Worm (Caenorhabditis elegans): ENCODE data around the gene R02D5.1.

DNA sequence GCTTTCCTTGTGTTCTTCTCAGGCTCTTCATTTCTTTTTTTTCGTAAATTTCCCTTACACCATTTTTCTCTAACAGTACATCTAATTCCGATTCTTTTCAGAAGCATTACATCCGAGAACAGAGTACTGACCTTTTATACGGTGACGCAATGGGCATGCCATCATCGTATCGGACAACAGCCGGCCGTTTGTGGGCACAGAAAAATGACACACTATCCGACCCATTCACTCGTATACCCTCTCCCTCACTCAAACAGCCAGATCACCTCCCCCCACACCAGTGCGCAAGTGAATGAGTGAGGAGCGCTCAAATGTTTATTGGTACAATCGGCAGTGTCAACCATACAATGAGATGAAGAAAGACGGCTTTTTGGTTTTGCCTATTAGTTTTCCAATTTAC lies 6.9 kb upstream of the R02D5.1 start, which contains the start of gene R02D5.24:
- TF ChIP-seq hmbx-1 (tag; optimal IDR thresholded peaks at IDR 0.05) (no peak), ama-1 (optimal IDR thresholded peaks at IDR 0.05) (no peak), ets-7 (tag; optimal IDR thresholded peaks at IDR 0.05) (no peak), scrt-1 (GFP tag; IDR thresholded peaks at IDR 0.05) (no peak), ceh-36 (tag; optimal IDR thresholded peaks at IDR 0.05) (no peak), ceh-13 (GFP tag; optimal IDR thresholded peaks at IDR 0.05) (no peak), flt-1 (GFP tag; IDR thresholded peaks at IDR 0.05) (peak; percentile 28; the same call in 1 of the 2 replicates), hnd-1 (tag; optimal IDR thresholded peaks at IDR 0.05) (no peak), hmg-4 (GFP tag; optimal IDR thresholded peaks at IDR 0.05) (peak; percentile 70), aly-1 (tag; optimal IDR thresholded peaks at IDR 0.05) (no peak), F13C5.2 (tag; optimal IDR thresholded peaks at IDR 0.05) (no peak), sea-1 (GFP tag; conservative IDR thresholded peaks at IDR 0.05) (no peak), tbx-37 (GFP tag; conservative IDR thresholded peaks at IDR 0.05) (no peak)
